Fruit fly (Drosophila melanogaster) whole organism, embryonic: ENCODE measurements around the gene eIF3d1.

Experiments used
- Bteb2 ChIP-seq: fragments of 200-800 bp; sonication (Bioruptor generic); optimal IDR thresholded peaks from 2 replicates; lab custom pipeline; 2016; ENCODE audit warnings: missing biosample characterization, missing genetic modification characterization
- CG3065 ChIP-seq: fragments of 200-800 bp; sonication (Bioruptor generic); optimal IDR thresholded peaks from 2 replicates; lab custom pipeline; 2016; ENCODE audit warnings: missing biosample characterization, missing genetic modification characterization
- CG31224 ChIP-seq: fragments of 200-800 bp; sonication (Bioruptor generic); IDR thresholded peaks from 2 replicates; pipeline ENCODE4 v1.3.6; 2022; ENCODE audit warnings: missing biosample characterization, missing genetic modification characterization
- MBD-R2 ChIP-seq: fragments of 200-800 bp; sonication (Bioruptor generic); IDR thresholded peaks from 2 replicates; pipeline ENCODE4 v1.3.6; 2022; ENCODE audit warnings: missing biosample characterization, missing genetic modification characterization
- Sry-β ChIP-seq: fragments of 200-800 bp; sonication (Bioruptor generic); optimal IDR thresholded peaks from 2 replicates; lab custom pipeline; 2018; ENCODE audit warnings: missing biosample characterization, mild to moderate bottlenecking, missing genetic modification characterization, moderate library complexity
- mld ChIP-seq: fragments of 200-800 bp; sonication (Bioruptor generic); IDR thresholded peaks from 3 replicates; pipeline ENCODE4 v1.3.6; 2022; ENCODE audit warnings: missing biosample characterization, missing genetic modification characterization; ENCODE audit not compliant: partially characterized antibody
- onecut ChIP-seq: fragments of 200-800 bp; sonication (Bioruptor generic); IDR thresholded peaks from 2 replicates; pipeline ENCODE4 v1.3.6; 2022; ENCODE audit warnings: missing biosample characterization, missing genetic modification characterization
- p53 ChIP-seq: fragments of 200-800 bp; sonication (Bioruptor generic); optimal IDR thresholded peaks from 2 replicates; lab custom pipeline; 2016; ENCODE audit warnings: missing biosample characterization, missing genetic modification characterization

DNA sequence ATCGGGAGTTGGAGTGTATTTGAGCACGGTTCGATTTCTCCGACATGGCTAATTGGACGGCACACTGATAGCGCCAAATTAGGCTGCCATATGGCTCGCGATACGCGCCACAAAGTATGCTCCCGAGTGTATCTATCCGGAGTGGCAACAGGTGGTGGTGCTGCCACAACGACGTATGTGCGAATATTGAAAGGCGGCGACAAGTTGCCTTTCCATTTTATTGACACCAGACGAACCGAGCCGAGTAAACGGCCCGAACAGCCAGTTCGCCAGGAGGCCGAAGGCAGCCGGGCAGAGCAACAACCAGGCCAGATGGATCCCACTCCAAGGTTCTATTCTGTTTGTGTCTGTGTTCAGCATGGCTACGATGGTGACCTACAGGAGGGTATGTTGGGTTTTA lies 19.0 kb downstream of the eIF3d1 start, which contains the start of gene prt:
- TF ChIP-seq MBD-R2: no peak
- no peak for TF ChIP-seq mld (GFP tag; lab: Robert Waterston, UW)
- TF ChIP-seq Bteb2: no peak
- no peak for TF ChIP-seq onecut
- TF ChIP-seq CG3065: no peak
- no peak for TF ChIP-seq p53 (GFP tag; lab: Kevin White, UChicago)
- TF ChIP-seq CG31224 (GFP tag; lab: Robert Waterston, UW): no peak
- TF ChIP-seq Sry-β (GFP tag; lab: Kevin White, UChicago): no peak
